Worm (Caenorhabditis elegans): ENCODE results near the gene srh-271.

srh-271 gene

DNA sequence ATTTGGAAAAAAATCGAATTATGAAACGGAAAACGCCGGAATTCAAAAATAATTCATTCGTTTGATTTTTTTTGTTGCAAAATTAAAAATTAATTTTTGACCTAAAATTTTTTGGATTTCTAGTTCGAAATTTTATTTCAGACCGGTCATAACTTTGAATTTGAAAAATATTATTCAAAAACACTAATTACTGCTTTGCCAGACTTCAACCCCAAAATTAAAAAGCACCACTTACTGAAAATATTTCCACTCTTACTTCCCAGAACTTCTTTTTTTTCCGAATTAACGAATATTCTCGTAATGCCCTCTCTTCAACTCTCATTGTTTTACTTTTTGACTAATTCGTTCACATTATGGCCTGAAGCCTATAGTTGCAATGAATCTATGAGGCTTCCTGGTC, 44.2 kb downstream of the srh-271 start, which contains the start of gene srt-4:
Gene srt-4 (plus strand): TSS at position 301 of the 400 bp plus-strand sequence.
- TF ChIP-seq cog-1 (tag; optimal IDR thresholded peaks at IDR 0.05) (no peak), T22C8.4 (GFP tag; IDR thresholded peaks at IDR 0.05) (no peak), tab-1 (GFP tag; IDR thresholded peaks at IDR 0.05) (no peak), ztf-23 (GFP tag; IDR thresholded peaks at IDR 0.05) (no peak), med-1 (GFP tag; optimal IDR thresholded peaks at IDR 0.05; ENCODE audit: insufficient read depth) (no peak), klf-2 (GFP tag; conservative IDR thresholded peaks at IDR 0.05) (no peak), flt-1 (GFP tag; IDR thresholded peaks at IDR 0.05) (no peak), ztf-29 (GFP tag; IDR thresholded peaks at IDR 0.05) (no peak), ref-1 (GFP tag; conservative IDR thresholded peaks at IDR 0.05) (no peak)

DNA sequence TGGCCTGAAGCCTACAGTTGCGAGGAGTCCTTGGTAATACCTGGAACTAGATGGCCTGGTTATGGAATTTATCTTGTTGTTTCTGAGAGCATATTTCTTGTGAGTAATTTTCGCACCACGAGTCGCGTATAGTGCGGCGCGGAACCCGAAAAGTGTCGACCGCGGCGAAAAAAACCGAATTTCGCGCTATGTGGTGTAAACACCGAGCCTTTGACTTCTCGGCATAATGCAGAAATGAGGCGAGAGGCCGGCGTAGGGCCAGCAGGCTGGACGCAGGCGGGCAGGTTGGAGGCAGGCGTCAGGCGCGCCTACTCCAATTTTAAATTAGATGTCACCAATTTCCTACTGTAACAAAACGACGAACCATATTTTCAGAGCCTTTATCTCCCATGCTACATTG, 46.1 kb downstream of the srh-271 start:
- TF ChIP-seq med-1 (GFP tag; optimal IDR thresholded peaks at IDR 0.05; ENCODE audit: insufficient read depth) (no peak), ztf-29 (GFP tag; IDR thresholded peaks at IDR 0.05) (no peak), cog-1 (tag; optimal IDR thresholded peaks at IDR 0.05) (no peak), klf-2 (GFP tag; conservative IDR thresholded peaks at IDR 0.05) (no peak), ref-1 (GFP tag; conservative IDR thresholded peaks at IDR 0.05) (no peak), tab-1 (GFP tag; IDR thresholded peaks at IDR 0.05) (no peak), ztf-23 (GFP tag; IDR thresholded peaks at IDR 0.05) (no peak), T22C8.4 (GFP tag; IDR thresholded peaks at IDR 0.05) (no peak), flt-1 (GFP tag; IDR thresholded peaks at IDR 0.05) (no peak)

DNA sequence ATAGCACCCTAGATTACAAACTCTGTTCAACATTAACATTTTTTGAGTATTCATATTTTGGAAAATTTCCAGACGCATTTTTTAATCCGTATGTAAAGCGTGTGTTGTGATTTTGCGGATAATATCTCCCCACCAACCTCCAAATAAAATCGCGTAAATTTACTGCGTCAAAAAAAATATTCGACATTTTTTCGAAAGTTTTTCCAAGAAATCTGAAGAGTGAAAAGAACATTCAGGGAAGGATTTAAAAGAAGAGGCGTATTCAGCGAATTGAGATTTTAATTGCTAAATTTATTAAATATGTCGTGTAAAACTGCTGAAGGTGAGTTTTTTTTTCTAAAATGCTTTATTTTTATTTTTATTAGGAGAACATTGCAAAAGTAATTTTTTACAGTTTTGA, 47.9 kb downstream of the srh-271 start, which contains the start of gene nhr-290:
Gene nhr-290 (plus strand): TSS at position 301 of the 400 bp plus-strand sequence.
- TF ChIP-seq flt-1 (GFP tag; IDR thresholded peaks at IDR 0.05) (no peak), ztf-29 (GFP tag; IDR thresholded peaks at IDR 0.05) (no peak), klf-2 (GFP tag; conservative IDR thresholded peaks at IDR 0.05) (no peak), med-1 (GFP tag; optimal IDR thresholded peaks at IDR 0.05; ENCODE audit: insufficient read depth) (no peak), ztf-23 (GFP tag; IDR thresholded peaks at IDR 0.05) (no peak), ref-1 (GFP tag; conservative IDR thresholded peaks at IDR 0.05) (no peak), cog-1 (tag; optimal IDR thresholded peaks at IDR 0.05) (no peak), tab-1 (GFP tag; IDR thresholded peaks at IDR 0.05) (no peak), T22C8.4 (GFP tag; IDR thresholded peaks at IDR 0.05) (no peak)

DNA sequence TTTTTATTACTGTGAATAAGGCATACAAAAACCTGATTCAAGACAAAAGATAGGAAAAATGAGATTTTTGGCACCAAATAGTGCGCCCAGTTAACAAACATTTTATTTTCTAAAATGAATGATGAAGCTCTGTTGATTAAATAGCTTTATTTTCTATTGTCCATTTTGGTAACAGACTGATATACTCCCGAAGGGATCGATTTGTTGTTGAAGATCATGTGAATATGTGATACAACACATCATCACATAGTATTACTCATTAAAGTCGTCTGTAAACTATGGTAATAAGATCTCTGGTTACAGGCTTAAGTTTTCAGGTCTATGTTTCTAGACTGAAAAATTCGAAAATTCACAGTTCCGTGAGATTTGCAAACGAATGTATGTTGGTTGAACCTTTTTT, 48.7 kb downstream of the srh-271 start, which contains the start of gene srj-20:
Gene srj-20 (minus strand): TSS at position 101 of the 400 bp plus-strand sequence.
- TF ChIP-seq ztf-23 (GFP tag; IDR thresholded peaks at IDR 0.05) (no peak), T22C8.4 (GFP tag; IDR thresholded peaks at IDR 0.05) (no peak), med-1 (GFP tag; optimal IDR thresholded peaks at IDR 0.05; ENCODE audit: insufficient read depth) (no peak), ztf-29 (GFP tag; IDR thresholded peaks at IDR 0.05) (no peak), cog-1 (tag; optimal IDR thresholded peaks at IDR 0.05) (no peak), ref-1 (GFP tag; conservative IDR thresholded peaks at IDR 0.05) (no peak), klf-2 (GFP tag; conservative IDR thresholded peaks at IDR 0.05) (no peak)

DNA sequence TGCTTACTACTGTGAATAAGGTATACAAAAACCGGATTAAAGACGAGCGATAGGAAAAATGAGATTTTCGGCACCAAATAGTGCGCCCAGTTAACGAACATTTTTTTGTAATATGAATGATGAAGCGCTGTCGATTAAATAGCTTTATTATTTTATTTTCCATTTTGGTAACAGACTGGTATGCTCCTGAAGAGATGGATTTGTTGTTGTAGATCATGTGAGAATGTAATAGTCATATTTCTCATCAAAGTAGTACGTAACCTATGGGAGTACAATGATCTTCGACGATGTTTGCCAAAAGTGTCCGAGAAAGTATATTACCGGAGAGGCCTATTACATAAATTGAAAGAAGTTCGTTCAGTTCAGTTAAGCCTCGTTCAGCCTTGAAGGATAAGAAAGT, 51.1 kb downstream of the srh-271 start, which contains the start of gene srj-19:
Gene srj-19 (minus strand): TSS at position 101 of the 400 bp plus-strand sequence.
- TF ChIP-seq ref-1 (GFP tag; conservative IDR thresholded peaks at IDR 0.05), result no peak
- TF ChIP-seq med-1 (GFP tag; optimal IDR thresholded peaks at IDR 0.05; ENCODE audit: insufficient read depth), result no peak
- no peak for TF ChIP-seq tab-1 (GFP tag; IDR thresholded peaks at IDR 0.05)
- TF ChIP-seq klf-2 (GFP tag; conservative IDR thresholded peaks at IDR 0.05), result no peak
- no peak for TF ChIP-seq T22C8.4 (GFP tag; IDR thresholded peaks at IDR 0.05)
- TF ChIP-seq ztf-29 (GFP tag; IDR thresholded peaks at IDR 0.05), result no peak
- no peak for TF ChIP-seq ztf-23 (GFP tag; IDR thresholded peaks at IDR 0.05)
- no peak for TF ChIP-seq flt-1 (GFP tag; IDR thresholded peaks at IDR 0.05)
- TF ChIP-seq cog-1 (tag; optimal IDR thresholded peaks at IDR 0.05), result no peak

All from whole organism, midembryonic.